Fruit fly (Drosophila melanogaster) whole organism, embryonic: ENCODE results near the gene Zip89B.

Experiments used
- Abd-B ChIP-seq: fragments of 200-800 bp; sonication (Bioruptor generic); optimal IDR thresholded peaks from 2 replicates; lab custom pipeline; 2018; ENCODE audit warnings: missing biosample characterization, mild to moderate bottlenecking, missing genetic modification characterization, moderate library complexity
- Atf6 ChIP-seq: fragments of 200-800 bp; sonication (Bioruptor generic); IDR thresholded peaks from 2 replicates; pipeline ENCODE4 v1.3.6; 2022; ENCODE audit warnings: missing biosample characterization, missing genetic modification characterization
- CG10431 ChIP-seq: fragments of 200-800 bp; sonication (Bioruptor generic); optimal IDR thresholded peaks from 3 replicates; lab custom pipeline; 2018; ENCODE audit warnings: missing biosample characterization, mild to moderate bottlenecking, missing genetic modification characterization
- CG10543 ChIP-seq: fragments of 200-800 bp; sonication (Bioruptor generic); optimal IDR thresholded peaks from 3 replicates; lab custom pipeline; 2017; ENCODE audit warnings: missing biosample characterization, mild to moderate bottlenecking, missing genetic modification characterization, moderate library complexity
- CG11723 ChIP-seq: fragments of 200-800 bp; sonication (Bioruptor generic); optimal IDR thresholded peaks from 2 replicates; lab custom pipeline; 2017; ENCODE audit warnings: missing biosample characterization, mild to moderate bottlenecking, missing genetic modification characterization
- CG15269 ChIP-seq: fragments of 200-800 bp; sonication (Bioruptor generic); optimal IDR thresholded peaks from 2 replicates; lab custom pipeline; 2018; ENCODE audit warnings: missing biosample characterization, mild to moderate bottlenecking, missing genetic modification characterization, moderate library complexity
- CG1647 ChIP-seq: fragments of 200-800 bp; sonication (Bioruptor generic); optimal IDR thresholded peaks from 3 replicates; lab custom pipeline; 2016; ENCODE audit warnings: missing biosample characterization, missing genetic modification characterization
- CG16779 ChIP-seq: fragments of 200-800 bp; sonication (Bioruptor generic); IDR thresholded peaks from 2 replicates; pipeline ENCODE4 v1.3.6; 2022; ENCODE audit warnings: missing biosample characterization, missing genetic modification characterization
- CG17361 ChIP-seq: fragments of 200-800 bp; sonication (Bioruptor generic); IDR thresholded peaks from 3 replicates; pipeline ENCODE4 v1.3.6; 2022; ENCODE audit warnings: missing biosample characterization, missing genetic modification characterization
- CG17568 ChIP-seq: fragments of 200-800 bp; sonication (Bioruptor generic); optimal IDR thresholded peaks from 2 replicates; lab custom pipeline; 2018; ENCODE audit warnings: missing biosample characterization, mild to moderate bottlenecking, missing genetic modification characterization, moderate library complexity
- CG18476 ChIP-seq: fragments of 200-800 bp; sonication (Bioruptor generic); optimal IDR thresholded peaks from 2 replicates; lab custom pipeline; 2016; ENCODE audit warnings: missing biosample characterization, mild to moderate bottlenecking, missing genetic modification characterization
- CG2202 ChIP-seq: fragments of 200-800 bp; sonication (Bioruptor generic); optimal IDR thresholded peaks from 2 replicates; lab custom pipeline; 2018; ENCODE audit warnings: missing biosample characterization, mild to moderate bottlenecking, missing genetic modification characterization
- CG32772 ChIP-seq: fragments of 200-800 bp; sonication (Bioruptor generic); IDR thresholded peaks from 2 replicates; pipeline ENCODE4 v1.3.6; 2022; ENCODE audit warnings: missing biosample characterization, missing genetic modification characterization
- CG33213 ChIP-seq: fragments of 200-800 bp; sonication (Bioruptor generic); optimal IDR thresholded peaks from 3 replicates; lab custom pipeline; 2016; ENCODE audit warnings: missing biosample characterization, missing genetic modification characterization
- CG4328 ChIP-seq: fragments of 200-800 bp; sonication (Bioruptor generic); optimal IDR thresholded peaks from 3 replicates; lab custom pipeline; 2017; ENCODE audit warnings: missing biosample characterization, missing genetic modification reagents, missing genetic modification characterization
- CG4404 ChIP-seq: fragments of 200-800 bp; sonication (Bioruptor generic); IDR thresholded peaks from 2 replicates; pipeline ENCODE4 v1.3.6; 2022; ENCODE audit warnings: missing biosample characterization, missing genetic modification characterization
- CG6254 ChIP-seq: fragments of 200-800 bp; sonication (Bioruptor generic); optimal IDR thresholded peaks from 3 replicates; lab custom pipeline; 2017; ENCODE audit warnings: mild to moderate bottlenecking, missing biosample characterization, missing genetic modification reagents, missing genetic modification characterization
- CG8089 ChIP-seq: fragments of 200-800 bp; sonication (Bioruptor generic); optimal IDR thresholded peaks from 3 replicates; lab custom pipeline; 2016; ENCODE audit warnings: missing biosample characterization, missing genetic modification characterization
- CG8359 ChIP-seq: fragments of 200-800 bp; sonication (Bioruptor generic); optimal IDR thresholded peaks from 2 replicates; lab custom pipeline; 2017; ENCODE audit warnings: missing biosample characterization, mild to moderate bottlenecking, missing genetic modification characterization, borderline replicate concordance
- Deaf1 ChIP-seq: fragments of 200-800 bp; optimal IDR thresholded peaks from 3 replicates; lab custom pipeline; 2019; ENCODE audit warnings: missing biosample characterization, mild to moderate bottlenecking, missing genetic modification characterization, moderate library complexity
- Dp ChIP-seq: fragments of 200-800 bp; sonication (Bioruptor generic); optimal IDR thresholded peaks from 2 replicates; lab custom pipeline; 2018; ENCODE audit warnings: missing biosample characterization, mild to moderate bottlenecking, missing genetic modification characterization, moderate library complexity
- Dref ChIP-seq: fragments of 200-800 bp; sonication (Bioruptor generic); IDR thresholded peaks from 2 replicates; pipeline ENCODE4 v1.3.6; 2022; ENCODE audit warnings: missing biosample characterization, missing genetic modification characterization
- Fer1 ChIP-seq: fragments of 200-800 bp; sonication (Bioruptor generic); optimal IDR thresholded peaks from 2 replicates; lab custom pipeline; 2017; ENCODE audit warnings: missing biosample characterization, mild to moderate bottlenecking, missing genetic modification characterization
- H2.0 ChIP-seq: fragments of 200-800 bp; sonication (Bioruptor generic); IDR thresholded peaks from 2 replicates; pipeline ENCODE4 v1.3.6; 2022; ENCODE audit warnings: missing biosample characterization, missing genetic modification characterization
- MESR4 ChIP-seq: fragments of 200-800 bp; sonication (Bioruptor generic); optimal IDR thresholded peaks from 2 replicates; lab custom pipeline; 2018; ENCODE audit warnings: missing biosample characterization, mild to moderate bottlenecking, missing genetic modification characterization, moderate library complexity
- Mes4 ChIP-seq: fragments of 200-800 bp; sonication (Bioruptor generic); optimal IDR thresholded peaks from 2 replicates; lab custom pipeline; 2016; ENCODE audit warnings: missing biosample characterization, missing genetic modification characterization
- Oaz ChIP-seq: fragments of 200-800 bp; sonication (Bioruptor generic); IDR thresholded peaks from 2 replicates; pipeline ENCODE4 v1.3.6; 2022; ENCODE audit warnings: missing biosample characterization, missing genetic modification characterization
- Opbp ChIP-seq: fragments of 200-800 bp; sonication (Bioruptor generic); IDR thresholded peaks from 3 replicates; pipeline ENCODE4 v1.3.6; 2022; ENCODE audit warnings: missing biosample characterization, missing genetic modification characterization; ENCODE audit not compliant: partially characterized antibody
- Sox100B ChIP-seq: fragments of 200-800 bp; sonication (Bioruptor generic); optimal IDR thresholded peaks from 3 replicates; lab custom pipeline; 2018; ENCODE audit warnings: missing biosample characterization, mild to moderate bottlenecking, missing genetic modification characterization
- Sry-δ ChIP-seq: fragments of 200-800 bp; sonication (Bioruptor generic); optimal IDR thresholded peaks from 2 replicates; lab custom pipeline; 2016; ENCODE audit warnings: missing biosample characterization, missing genetic modification characterization
- bbx ChIP-seq: fragments of 200-800 bp; sonication (Bioruptor generic); IDR thresholded peaks from 2 replicates; pipeline ENCODE4 v1.3.6; 2022; ENCODE audit warnings: missing biosample characterization, missing genetic modification characterization; ENCODE audit not compliant: partially characterized antibody
- crol ChIP-seq: fragments of 200-800 bp; sonication (Bioruptor generic); IDR thresholded peaks from 2 replicates; pipeline ENCODE4 v1.3.6; 2022; ENCODE audit warnings: missing biosample characterization, missing genetic modification characterization
- dimm ChIP-seq: fragments of 200-800 bp; sonication (Bioruptor generic); IDR thresholded peaks from 2 replicates; pipeline ENCODE4 v1.3.6; 2022; ENCODE audit warnings: missing biosample characterization, missing genetic modification characterization
- dm ChIP-seq: fragments of 200-800 bp; sonication (Bioruptor generic); optimal IDR thresholded peaks from 3 replicates; lab custom pipeline; 2016; ENCODE audit warnings: missing biosample characterization, missing genetic modification characterization
- dpn ChIP-seq, 2 experiments: fragments of 200-800 bp; sonication (Bioruptor generic); optimal IDR thresholded peaks; 3 replicates each; lab custom pipeline; 2016; ENCODE audit warnings: missing biosample characterization in 2 of 2, missing genetic modification characterization in 2 of 2
- gem ChIP-seq: fragments of 200-800 bp; sonication (Bioruptor generic); optimal IDR thresholded peaks from 2 replicates; lab custom pipeline; 2019; ENCODE audit warnings: missing biosample characterization, mild to moderate bottlenecking, missing genetic modification characterization, moderate library complexity
- grn ChIP-seq: fragments of 200-800 bp; sonication (Bioruptor generic); optimal IDR thresholded peaks from 3 replicates; lab custom pipeline; 2017; ENCODE audit warnings: missing biosample characterization, missing genetic modification characterization
- nerfin-2 ChIP-seq: fragments of 200-800 bp; sonication (Bioruptor generic); IDR thresholded peaks from 2 replicates; pipeline ENCODE4 v1.3.6; 2022; ENCODE audit warnings: missing biosample characterization, missing genetic modification characterization; ENCODE audit not compliant: partially characterized antibody
- peb ChIP-seq: fragments of 200-800 bp; sonication (Bioruptor generic); IDR thresholded peaks from 2 replicates; pipeline ENCODE4 v1.3.6; 2022; ENCODE audit warnings: missing biosample characterization, missing genetic modification characterization
- prd ChIP-seq, 3 experiments: fragments of >200 bp in 2 of 3; fragments of 200-800 bp in 1 of 3; sonication (Bioruptor generic) in 1 of 3; optimal IDR thresholded peaks in 2 of 3; IDR thresholded peaks in 1 of 3; 2 replicates in 2 of 3; 3 replicates in 1 of 3; pipeline versions ENCODE4 v1.3.6 to Lab custom; 2017 to 2022; ENCODE audit warnings: missing biosample characterization in 1 of 3, missing genetic modification characterization in 1 of 3
- psq ChIP-seq: fragments of 200-800 bp; sonication (Bioruptor generic); optimal IDR thresholded peaks from 2 replicates; lab custom pipeline; 2017; ENCODE audit warnings: missing biosample characterization, missing genetic modification characterization
- sc ChIP-seq, 3 experiments: fragments of >200 bp in 2 of 3; fragments of 200-800 bp in 1 of 3; sonication (Bioruptor generic) in 1 of 3; optimal IDR thresholded peaks; 2 replicates in 2 of 3; 3 replicates in 1 of 3; lab custom pipeline; 2017; ENCODE audit warnings: mild to moderate bottlenecking in 1 of 3, missing biosample characterization in 1 of 3, missing genetic modification characterization in 1 of 3, missing genetic modification reagents in 1 of 3
- ssp ChIP-seq: fragments of 200-800 bp; sonication (Bioruptor generic); IDR thresholded peaks from 2 replicates; pipeline ENCODE4 v1.3.6; 2022; ENCODE audit warnings: missing biosample characterization, missing genetic modification characterization
- tio ChIP-seq: fragments of 200-800 bp; sonication (Bioruptor generic); optimal IDR thresholded peaks from 2 replicates; lab custom pipeline; 2017; ENCODE audit warnings: missing biosample characterization, missing genetic modification characterization, inconsistent platforms
- ttk ChIP-seq: fragments of 200-800 bp; sonication (Bioruptor generic); IDR thresholded peaks from 2 replicates; pipeline ENCODE4 v2.1.2; 2022; ENCODE audit warnings: missing biosample characterization, missing genetic modification characterization
- tup ChIP-seq: fragments of 200-800 bp; sonication (Bioruptor generic); optimal IDR thresholded peaks from 2 replicates; lab custom pipeline; 2016; ENCODE audit warnings: missing biosample characterization, mild to moderate bottlenecking, missing genetic modification characterization, moderate library complexity
- twi ChIP-seq: fragments of 200-800 bp; optimal IDR thresholded peaks from 2 replicates; lab custom pipeline; 2019; ENCODE audit warnings: missing biosample characterization, mild to moderate bottlenecking, missing genetic modification characterization, moderate library complexity
- unpg ChIP-seq: fragments of 200-800 bp; sonication (Bioruptor generic); optimal IDR thresholded peaks from 3 replicates; lab custom pipeline; 2018; ENCODE audit warnings: missing biosample characterization, mild to moderate bottlenecking, missing genetic modification characterization, moderate library complexity
- vvl ChIP-seq: fragments of 200-800 bp; sonication (Bioruptor generic); IDR thresholded peaks from 2 replicates; pipeline ENCODE4 v1.3.6; 2022; ENCODE audit warnings: missing biosample characterization, missing genetic modification characterization
- zfh1 ChIP-seq: fragments of 200-800 bp; sonication (Bioruptor generic); IDR thresholded peaks from 3 replicates; pipeline ENCODE4 v1.3.6; 2022; ENCODE audit warnings: missing biosample characterization, missing genetic modification characterization

Gene Zip89B

dm6 chr3R:16256135-16256534, 49.4 kb upstream of the Zip89B start (continued):
- no peak for TF ChIP-seq CG8089
- no peak for TF ChIP-seq Atf6 (GFP tag; lab: Robert Waterston, UW)
- TF ChIP-seq CG4328 = no peak
- TF ChIP-seq CG6254 = no peak
- no peak for TF ChIP-seq CG33213 (GFP tag; lab: Kevin White, UChicago)
- TF ChIP-seq dm (GFP tag; lab: Kevin White, UChicago) = no peak
- 0 out of 2 replicates have a peak, but pooled peaks have one; percentile 37 for TF ChIP-seq CG16779
- no peak for TF ChIP-seq CG17361 (GFP tag; lab: Robert Waterston, UW)
- TF ChIP-seq peb = no peak
- no peak for TF ChIP-seq sc (optimal IDR thresholded peaks at IDR 0.05; lab: Kevin White, UChicago)
- TF ChIP-seq sc (GFP tag; optimal IDR thresholded peaks at IDR 0.05; lab: Kevin White, UChicago) = no peak
- TF ChIP-seq grn (GFP tag; lab: Kevin White, UChicago) = no peak
- no peak for TF ChIP-seq prd (optimal IDR thresholded peaks at IDR 0.05; lab: Kevin White, UChicago)
- no peak for TF ChIP-seq prd (GFP tag; IDR thresholded peaks at IDR 0.05; lab: Robert Waterston, UW)
- TF ChIP-seq vvl (GFP tag; lab: Robert Waterston, UW) = no peak
- no peak for TF ChIP-seq gem
- no peak for TF ChIP-seq tup (GFP tag; lab: Kevin White, UChicago)
- peak; percentile 58 for TF ChIP-seq Deaf1 (tag; lab: Kevin White, UChicago)
- TF ChIP-seq CG15269 (tag; lab: Kevin White, UChicago) = no peak
- no peak for TF ChIP-seq Sry-δ
- no peak for TF ChIP-seq Dref (GFP tag; lab: Robert Waterston, UW)
- no peak for TF ChIP-seq ssp
- TF ChIP-seq zfh1 (GFP tag; lab: Robert Waterston, UW) = 0 out of 3 replicates have a peak, but pooled peaks have one; percentile 5
- TF ChIP-seq CG17568 (GFP tag; lab: Kevin White, UChicago) = no peak
- no peak for TF ChIP-seq CG18476 (GFP tag; lab: Kevin White, UChicago)
- TF ChIP-seq CG32772 (GFP tag; lab: Robert Waterston, UW) = no peak
- no peak for TF ChIP-seq tio (GFP tag; lab: Kevin White, UChicago)
- TF ChIP-seq CG10543 (GFP tag; lab: Kevin White, UChicago) = peak; percentile 91
- TF ChIP-seq crol (GFP tag; lab: Robert Waterston, UW) = peak; percentile 94
- TF ChIP-seq Oaz = no peak
- no peak for TF ChIP-seq MESR4 (GFP tag; lab: Kevin White, UChicago)
- no peak for TF ChIP-seq CG8359
- no peak for TF ChIP-seq CG4404 (GFP tag; lab: Robert Waterston, UW)
- no peak for TF ChIP-seq CG11723 (GFP tag; lab: Kevin White, UChicago)
- no peak for TF ChIP-seq H2.0 (GFP tag; lab: Robert Waterston, UW)
- TF ChIP-seq Fer1 (GFP tag; lab: Kevin White, UChicago) = no peak
- TF ChIP-seq twi (tag; lab: Kevin White, UChicago) = no peak
- TF ChIP-seq CG2202 (tag; lab: Kevin White, UChicago) = no peak
- no peak for TF ChIP-seq Mes4 (GFP tag; lab: Kevin White, UChicago)
- no peak for TF ChIP-seq unpg (GFP tag; lab: Kevin White, UChicago)
- no peak for TF ChIP-seq psq
- TF ChIP-seq bbx (GFP tag; lab: Robert Waterston, UW) = 0 out of 2 replicates have a peak, but pooled peaks have one; percentile 22
- TF ChIP-seq Dp (GFP tag; lab: Kevin White, UChicago) = no peak
- 0 out of 3 replicates have a peak, but pooled peaks have one; percentile 36 for TF ChIP-seq Opbp (GFP tag; lab: Robert Waterston, UW)
- no peak for TF ChIP-seq Sox100B
- TF ChIP-seq CG1647 (GFP tag; lab: Kevin White, UChicago) = no peak
- TF ChIP-seq CG10431 (GFP tag; lab: Kevin White, UChicago) = no peak
- TF ChIP-seq dimm (GFP tag; lab: Robert Waterston, UW) = no peak
- TF ChIP-seq dpn (GFP tag; optimal IDR thresholded peaks at IDR 0.05; lab: Kevin White, UChicago) = no peak
- no peak for TF ChIP-seq nerfin-2 (GFP tag; lab: Robert Waterston, UW)
- TF ChIP-seq ttk (GFP tag; lab: Robert Waterston, UW) = peak; percentile 50; the same call in 1 of the 2 replicates
- no peak for TF ChIP-seq Abd-B
